Worm (Caenorhabditis elegans): ENCODE data around the gene B0024.13.
A peak's percentile ranks its signal among the peaks of the same experiment; 100 is the strongest.

B0024.13 gene

ce11 chrV:10361830-10362397 lies 41.4 kb downstream of the B0024.13 start, which contains the start of gene cash-1 (continued):
- no peak for TF ChIP-seq Y116A8C.19 (tag; optimal IDR thresholded peaks at IDR 0.05; ENCODE audit: borderline replicate concordance)
- TF ChIP-seq ceh-63 (GFP tag; optimal IDR thresholded peaks at IDR 0.05), result no peak
- no peak for TF ChIP-seq nhr-28 (tag; optimal IDR thresholded peaks at IDR 0.05)
- TF ChIP-seq efl-3 (GFP tag; optimal IDR thresholded peaks at IDR 0.05), result no peak
- TF ChIP-seq fkh-10 (GFP tag; optimal IDR thresholded peaks at IDR 0.05), result peak; percentile 36

- TF ChIP-seq unc-130 (tag; optimal IDR thresholded peaks at IDR 0.05), result no peak
These were observed 43.3 kb downstream of the B0024.13 start for ce11 chrV:10363834-10364233.

DNA sequence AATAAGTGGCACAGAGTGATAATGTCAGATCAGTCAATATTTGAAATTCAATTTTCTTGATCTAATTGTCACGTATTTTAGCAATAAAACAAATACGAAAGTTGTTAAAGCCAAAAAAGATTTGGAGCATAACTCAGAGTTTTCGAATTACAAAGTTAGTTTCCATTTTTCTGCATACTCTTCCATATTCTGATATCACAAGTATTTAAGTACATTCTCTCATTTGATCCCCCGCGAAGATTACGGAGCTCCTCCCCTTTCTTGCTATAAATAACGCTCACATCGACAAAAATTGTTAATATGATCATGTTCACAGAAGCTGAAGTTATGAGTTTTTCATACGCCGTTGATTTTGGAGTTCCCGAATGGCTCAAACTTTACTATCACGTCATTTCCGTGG lies 47.7 kb downstream of the B0024.13 start, which contains the start of gene sri-20:
Gene sri-20 (plus strand): TSS at position 301 of the 400 bp plus-strand sequence.
- TF ChIP-seq efl-1 (optimal IDR thresholded peaks at IDR 0.05) (no peak), efl-1 (GFP tag; optimal IDR thresholded peaks at IDR 0.05 in 1 of 2) (peak in 1 of 2 experiments; percentile 75), hlh-4 (tag; optimal IDR thresholded peaks at IDR 0.05) (no peak)

DNA sequence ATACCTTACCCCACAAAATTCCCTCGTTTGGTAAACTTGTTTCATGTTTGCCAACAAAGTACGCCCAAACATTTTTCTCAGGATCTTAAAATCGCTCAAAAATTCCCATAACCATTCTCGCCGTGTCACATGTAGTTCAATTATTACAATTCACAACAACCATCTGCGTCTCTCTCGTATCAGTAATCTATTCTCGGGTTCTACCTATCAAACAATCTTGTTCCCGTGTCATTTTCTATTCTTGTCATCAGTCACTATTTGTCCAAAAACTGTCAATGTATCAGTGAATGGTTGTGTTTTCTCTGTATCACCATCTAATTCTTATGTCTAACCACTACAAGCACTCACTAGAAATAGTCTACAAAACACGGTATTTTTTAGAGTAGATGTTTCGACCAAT lies 50.7 kb downstream of the B0024.13 start:
- no peak for TF ChIP-seq nhr-237 (tag; optimal IDR thresholded peaks at IDR 0.05)
- TF ChIP-seq ceh-8 (GFP tag; optimal IDR thresholded peaks at IDR 0.05), result no peak
- TF ChIP-seq nhr-90 (tag; optimal IDR thresholded peaks at IDR 0.05; ENCODE audit: poor library complexity), result peak; percentile 14
- TF ChIP-seq vab-15 (tag; optimal IDR thresholded peaks at IDR 0.05), result no peak
- TF ChIP-seq tbx-2 (tag; optimal IDR thresholded peaks at IDR 0.05), result peak; percentile 48
- peak; percentile 72 for TF ChIP-seq nhr-20 (tag; optimal IDR thresholded peaks at IDR 0.05)
- no peak for TF ChIP-seq efl-1 (optimal IDR thresholded peaks at IDR 0.05)
- TF ChIP-seq efl-1 (GFP tag; optimal IDR thresholded peaks at IDR 0.05 in 1 of 2), result peak in 1 of 2 experiments; percentile 59
- TF ChIP-seq pqm-1 (tag; optimal IDR thresholded peaks at IDR 0.05), result no peak
- TF ChIP-seq mdl-1 (tag; optimal IDR thresholded peaks at IDR 0.05), result peak in 1 of 2 experiments; percentile 23
- TF ChIP-seq elt-2 (tag; optimal IDR thresholded peaks at IDR 0.05), result peak; percentile 76
- peak; percentile 68 for TF ChIP-seq lin-14 (GFP tag; optimal IDR thresholded peaks at IDR 0.05)
- TF ChIP-seq C16A3.4 (tag; optimal IDR thresholded peaks at IDR 0.05), result peak; percentile 5
- peak; percentile 76 for TF ChIP-seq nhr-85 (tag)
- TF ChIP-seq elt-3 (tag; optimal IDR thresholded peaks at IDR 0.05), result peak in 2 of 6 experiments; percentile 31 to 37
- peak; percentile 49 for TF ChIP-seq nhr-71 (tag; optimal IDR thresholded peaks at IDR 0.05)
- no peak for TF ChIP-seq unc-62 (GFP tag; optimal IDR thresholded peaks at IDR 0.05)
- TF ChIP-seq nhr-77 (tag; optimal IDR thresholded peaks at IDR 0.05), result no peak
- peak; percentile 52 for TF ChIP-seq snu-23 (GFP tag; optimal IDR thresholded peaks at IDR 0.05)
- TF ChIP-seq blmp-1 (tag; optimal IDR thresholded peaks at IDR 0.05), result peak; percentile 51
- peak in 1 of 2 experiments; percentile 73 for TF ChIP-seq lin-35 (GFP tag; optimal IDR thresholded peaks at IDR 0.05)
- TF ChIP-seq egl-13 (tag; optimal IDR thresholded peaks at IDR 0.05), result no peak
